Fruit fly (Drosophila melanogaster) whole organism, embryonic: ENCODE data around the gene CG10064.

Source experiments
- Aef1 ChIP-seq: fragments of 200-800 bp; sonication (Bioruptor generic); IDR thresholded peaks from 3 replicates; pipeline ENCODE4 v1.3.6; 2022; ENCODE audit warnings: missing biosample characterization, missing genetic modification characterization
- B-H1 ChIP-seq: fragments of 200-800 bp; sonication (Bioruptor generic); IDR thresholded peaks from 3 replicates; pipeline ENCODE4 v1.3.6; 2022; ENCODE audit warnings: missing biosample characterization, missing genetic modification characterization
- B-H2 ChIP-seq: fragments of 200-800 bp; sonication (Bioruptor generic); optimal IDR thresholded peaks from 2 replicates; lab custom pipeline; 2018; ENCODE audit warnings: missing biosample characterization, mild to moderate bottlenecking, missing genetic modification characterization
- Bgb ChIP-seq: fragments of 200-800 bp; sonication (Bioruptor generic); IDR thresholded peaks from 2 replicates; pipeline ENCODE4 v1.3.6; 2022; ENCODE audit warnings: missing biosample characterization, missing genetic modification characterization; ENCODE audit not compliant: partially characterized antibody
- Bteb2 ChIP-seq: fragments of 200-800 bp; sonication (Bioruptor generic); optimal IDR thresholded peaks from 2 replicates; lab custom pipeline; 2016; ENCODE audit warnings: missing biosample characterization, missing genetic modification characterization
- CG10431 ChIP-seq: fragments of 200-800 bp; sonication (Bioruptor generic); optimal IDR thresholded peaks from 3 replicates; lab custom pipeline; 2018; ENCODE audit warnings: missing biosample characterization, mild to moderate bottlenecking, missing genetic modification characterization
- CG10462 ChIP-seq: fragments of 200-800 bp; sonication (Bioruptor generic); optimal IDR thresholded peaks from 2 replicates; lab custom pipeline; 2016; ENCODE audit warnings: missing biosample characterization, missing genetic modification characterization
- CG10959 ChIP-seq: fragments of 200-800 bp; sonication (Bioruptor generic); IDR thresholded peaks from 2 replicates; pipeline ENCODE4 v1.3.6; 2022; ENCODE audit warnings: missing biosample characterization, missing genetic modification characterization
- CG11085 ChIP-seq: fragments of 200-800 bp; sonication (Bioruptor generic); IDR thresholded peaks from 2 replicates; pipeline ENCODE4 v1.3.6; 2022; ENCODE audit warnings: missing biosample characterization, missing genetic modification characterization
- CG12769 ChIP-seq: fragments of 200-800 bp; sonication (Bioruptor generic); optimal IDR thresholded peaks from 2 replicates; lab custom pipeline; 2019; ENCODE audit warnings: missing biosample characterization, mild to moderate bottlenecking, missing genetic modification characterization, moderate library complexity
- CG13894 ChIP-seq: fragments of 200-800 bp; sonication (Bioruptor generic); optimal IDR thresholded peaks from 3 replicates; lab custom pipeline; 2018; ENCODE audit warnings: missing biosample characterization, mild to moderate bottlenecking, missing genetic modification characterization, moderate library complexity
- CG14965 ChIP-seq: fragments of 200-800 bp; sonication (Bioruptor generic); optimal IDR thresholded peaks from 2 replicates; lab custom pipeline; 2016; ENCODE audit warnings: missing biosample characterization, missing genetic modification characterization, borderline replicate concordance
- CG15073 ChIP-seq: fragments of 200-800 bp; sonication (Bioruptor generic); optimal IDR thresholded peaks from 2 replicates; lab custom pipeline; 2016; ENCODE audit warnings: missing biosample characterization, missing genetic modification characterization
- CG15269 ChIP-seq: fragments of 200-800 bp; sonication (Bioruptor generic); optimal IDR thresholded peaks from 2 replicates; lab custom pipeline; 2018; ENCODE audit warnings: missing biosample characterization, mild to moderate bottlenecking, missing genetic modification characterization, moderate library complexity
- CG1529 ChIP-seq: fragments of 200-800 bp; sonication (Bioruptor generic); optimal IDR thresholded peaks from 3 replicates; lab custom pipeline; 2018; ENCODE audit warnings: missing biosample characterization, missing genetic modification characterization
- CG15514 ChIP-seq: fragments of 200-800 bp; sonication (Bioruptor generic); optimal IDR thresholded peaks from 3 replicates; lab custom pipeline; 2017; ENCODE audit warnings: missing biosample characterization, missing genetic modification characterization, mild to moderate bottlenecking, moderate library complexity, missing genetic modification reagents
- CG16779 ChIP-seq: fragments of 200-800 bp; sonication (Bioruptor generic); IDR thresholded peaks from 2 replicates; pipeline ENCODE4 v1.3.6; 2022; ENCODE audit warnings: missing biosample characterization, missing genetic modification characterization
- CG17361 ChIP-seq: fragments of 200-800 bp; sonication (Bioruptor generic); IDR thresholded peaks from 3 replicates; pipeline ENCODE4 v1.3.6; 2022; ENCODE audit warnings: missing biosample characterization, missing genetic modification characterization
- CG17568 ChIP-seq: fragments of 200-800 bp; sonication (Bioruptor generic); optimal IDR thresholded peaks from 2 replicates; lab custom pipeline; 2018; ENCODE audit warnings: missing biosample characterization, mild to moderate bottlenecking, missing genetic modification characterization, moderate library complexity
- CG18619 ChIP-seq: fragments of 200-800 bp; sonication (Bioruptor generic); optimal IDR thresholded peaks from 3 replicates; lab custom pipeline; 2017; ENCODE audit warnings: missing biosample characterization, mild to moderate bottlenecking, missing genetic modification characterization
- CG32767 ChIP-seq: fragments of 200-800 bp; sonication (Bioruptor generic); IDR thresholded peaks from 2 replicates; pipeline ENCODE4 v1.3.6; 2022; ENCODE audit warnings: missing biosample characterization, missing genetic modification characterization
- CG3838 ChIP-seq: fragments of 200-800 bp; sonication (Bioruptor generic); optimal IDR thresholded peaks from 3 replicates; lab custom pipeline; 2016; ENCODE audit warnings: missing biosample characterization, missing genetic modification characterization
- CG4854 ChIP-seq: fragments of 200-800 bp; sonication (Bioruptor generic); optimal IDR thresholded peaks from 2 replicates; lab custom pipeline; 2016; ENCODE audit warnings: missing biosample characterization, missing genetic modification characterization, inconsistent platforms
- CG7987 ChIP-seq: fragments of 200-800 bp; sonication (Bioruptor generic); optimal IDR thresholded peaks from 2 replicates; lab custom pipeline; 2018; ENCODE audit warnings: missing biosample characterization, mild to moderate bottlenecking, missing genetic modification characterization, moderate library complexity
- CG9817 ChIP-seq: fragments of 200-800 bp; sonication (Bioruptor generic); optimal IDR thresholded peaks from 2 replicates; lab custom pipeline; 2018; ENCODE audit warnings: missing biosample characterization, mild to moderate bottlenecking, missing genetic modification characterization, moderate library complexity
- Dp ChIP-seq: fragments of 200-800 bp; sonication (Bioruptor generic); optimal IDR thresholded peaks from 2 replicates; lab custom pipeline; 2018; ENCODE audit warnings: missing biosample characterization, mild to moderate bottlenecking, missing genetic modification characterization, moderate library complexity
- E2f1 ChIP-seq: fragments of 200-800 bp; sonication (Bioruptor generic); IDR thresholded peaks from 2 replicates; pipeline ENCODE4 v1.3.6; 2022; ENCODE audit warnings: missing biosample characterization, missing genetic modification characterization
- Elba2 ChIP-seq: fragments of 200-800 bp; sonication (Bioruptor generic); optimal IDR thresholded peaks from 3 replicates; lab custom pipeline; 2016; ENCODE audit warnings: missing biosample characterization, missing genetic modification characterization
- Gsc ChIP-seq: fragments of 200-800 bp; sonication (Bioruptor generic); IDR thresholded peaks from 2 replicates; pipeline ENCODE4 v1.3.6; 2022; ENCODE audit warnings: missing biosample characterization, missing genetic modification characterization
- NFAT ChIP-seq: fragments of 200-800 bp; sonication (Bioruptor generic); IDR thresholded peaks from 2 replicates; pipeline ENCODE4 v1.3.6; 2022; ENCODE audit warnings: missing biosample characterization, missing genetic modification characterization
- Tbp ChIP-seq: fragments of >200 bp; optimal IDR thresholded peaks from 2 replicates; lab custom pipeline; 2018; ENCODE audit warnings: missing biosample characterization, missing genetic modification characterization
- Xbp1 ChIP-seq: fragments of 200-800 bp; sonication (Bioruptor generic); optimal IDR thresholded peaks from 3 replicates; lab custom pipeline; 2016; ENCODE audit warnings: missing biosample characterization, mild to moderate bottlenecking, missing genetic modification characterization
- abd-A ChIP-seq: fragments of 200-800 bp; sonication (Bioruptor generic); optimal IDR thresholded peaks from 3 replicates; lab custom pipeline; 2019; ENCODE audit warnings: missing biosample characterization, mild to moderate bottlenecking, missing genetic modification characterization, moderate library complexity
- ash1 ChIP-seq: fragments of 200-800 bp; sonication (Bioruptor generic); optimal IDR thresholded peaks from 2 replicates; lab custom pipeline; 2018; ENCODE audit warnings: missing biosample characterization, mild to moderate bottlenecking, missing genetic modification characterization
- chn ChIP-seq: fragments of 200-800 bp; sonication (Bioruptor generic); optimal IDR thresholded peaks from 2 replicates; lab custom pipeline; 2016; ENCODE audit warnings: missing biosample characterization, missing genetic modification characterization
- dmrt99B ChIP-seq: fragments of 200-800 bp; sonication (Bioruptor generic); optimal IDR thresholded peaks from 2 replicates; lab custom pipeline; 2018; ENCODE audit warnings: missing biosample characterization, mild to moderate bottlenecking, missing genetic modification characterization, moderate library complexity
- fu2 ChIP-seq: fragments of 200-800 bp; sonication (Bioruptor generic); optimal IDR thresholded peaks from 2 replicates; lab custom pipeline; 2016; ENCODE audit warnings: missing biosample characterization, missing genetic modification characterization
- h ChIP-seq: fragments of >200 bp; optimal IDR thresholded peaks from 2 replicates; lab custom pipeline; 2017
- ind ChIP-seq: fragments of 200-800 bp; sonication (Bioruptor generic); optimal IDR thresholded peaks from 3 replicates; lab custom pipeline; 2016; ENCODE audit warnings: missing biosample characterization, missing genetic modification characterization
- maf-S ChIP-seq: fragments of 200-800 bp; sonication (Bioruptor generic); optimal IDR thresholded peaks from 2 replicates; lab custom pipeline; 2016; ENCODE audit warnings: missing biosample characterization, missing genetic modification characterization
- nmo ChIP-seq: fragments of 200-800 bp; sonication (Bioruptor generic); optimal IDR thresholded peaks from 2 replicates; lab custom pipeline; 2018; ENCODE audit warnings: missing biosample characterization, mild to moderate bottlenecking, missing genetic modification characterization, moderate library complexity
- row ChIP-seq: fragments of 200-800 bp; sonication (Bioruptor generic); IDR thresholded peaks from 3 replicates; pipeline ENCODE4 v1.3.6; 2022; ENCODE audit warnings: missing biosample characterization, missing genetic modification characterization
- slp2 ChIP-seq: fragments of 200-800 bp; sonication (Bioruptor generic); optimal IDR thresholded peaks from 2 replicates; lab custom pipeline; 2016; ENCODE audit warnings: missing biosample characterization, missing genetic modification characterization
- sug ChIP-seq: fragments of 200-800 bp; optimal IDR thresholded peaks from 2 replicates; lab custom pipeline; 2019; ENCODE audit warnings: missing biosample characterization, mild to moderate bottlenecking, missing genetic modification characterization, moderate library complexity
- tgo ChIP-seq: fragments of 200-800 bp; sonication (Bioruptor generic); IDR thresholded peaks from 3 replicates; pipeline ENCODE4 v1.3.6; 2022; ENCODE audit warnings: missing biosample characterization, missing genetic modification characterization
- twi ChIP-seq: fragments of 200-800 bp; optimal IDR thresholded peaks from 2 replicates; lab custom pipeline; 2019; ENCODE audit warnings: missing biosample characterization, mild to moderate bottlenecking, missing genetic modification characterization, moderate library complexity
- tx ChIP-seq: fragments of 200-800 bp; sonication (Bioruptor generic); optimal IDR thresholded peaks from 2 replicates; lab custom pipeline; 2016; ENCODE audit warnings: missing biosample characterization, missing genetic modification characterization
- vnd ChIP-seq: fragments of 200-800 bp; sonication (Bioruptor generic); IDR thresholded peaks from 3 replicates; pipeline ENCODE4 v1.3.6; 2022; ENCODE audit warnings: missing biosample characterization, missing genetic modification characterization; ENCODE audit not compliant: partially characterized antibody
- wdn ChIP-seq: fragments of 200-800 bp; sonication (Bioruptor generic); IDR thresholded peaks from 2 replicates; pipeline ENCODE4 v1.3.6; 2022; ENCODE audit warnings: missing biosample characterization, missing genetic modification characterization

CG10064 gene

DNA sequence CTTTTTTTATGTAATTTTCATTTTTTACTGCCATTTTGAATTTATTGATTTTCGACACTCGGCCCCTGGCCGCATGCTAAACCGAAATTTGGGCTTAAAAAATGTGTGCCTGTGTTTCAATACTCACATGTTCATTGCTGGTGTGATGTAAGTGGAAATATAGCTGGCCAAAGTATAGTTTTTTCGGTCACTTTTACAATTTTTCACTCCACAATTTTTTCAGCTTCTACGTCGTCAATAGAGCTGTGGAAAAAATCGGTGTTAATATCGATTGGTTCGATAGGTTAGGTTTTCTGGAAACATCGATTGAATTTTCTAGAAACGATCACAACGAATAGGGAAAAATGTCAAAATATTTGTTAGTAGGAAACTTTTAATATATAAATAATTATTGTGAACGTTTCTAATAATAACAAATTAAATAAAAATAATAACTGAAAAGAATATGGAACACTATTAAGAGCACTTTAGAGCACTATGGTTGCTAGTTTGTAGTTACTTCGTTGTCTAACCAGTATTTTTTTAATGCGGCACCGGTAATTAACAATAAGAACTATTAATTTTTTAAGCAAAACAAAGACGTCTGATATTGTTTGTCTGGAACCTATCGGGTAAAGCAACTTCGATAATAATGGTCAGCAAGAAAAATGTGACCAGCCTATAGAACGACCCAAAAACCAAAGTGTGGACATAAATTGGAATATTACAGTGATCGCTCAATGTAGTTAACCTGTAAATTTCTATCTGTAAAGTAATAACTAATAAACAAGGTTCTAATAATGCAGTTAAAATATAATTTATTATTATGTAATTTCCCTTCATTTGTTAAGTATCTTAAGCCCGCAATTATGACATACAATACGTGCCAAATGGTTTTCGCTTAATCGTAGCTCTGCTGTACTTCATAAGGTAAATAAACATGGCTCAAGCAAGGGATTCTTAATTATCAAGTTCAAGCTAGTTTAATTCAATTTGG, 12.2 kb downstream of the CG10064 start, which contains the start of the genes CG10077 and CG9948 (continued):
- TF ChIP-seq tx (GFP tag; lab: Kevin White, UChicago) (peak; percentile 9), CG16779 (GFP tag; lab: Robert Waterston, UW) (0 out of 2 replicates have a peak, but pooled peaks have one; percentile 44), CG13894 (tag; lab: Kevin White, UChicago) (peak; percentile 90), fu2 (GFP tag; lab: Kevin White, UChicago) (peak; percentile 34), abd-A (tag; lab: Kevin White, UChicago) (no peak), h (lab: Kevin White, UChicago) (no peak), CG10431 (peak; percentile 69), nmo (GFP tag; lab: Kevin White, UChicago) (peak; percentile 91), CG10462 (GFP tag; lab: Kevin White, UChicago) (peak; percentile 77), CG15073 (GFP tag; lab: Kevin White, UChicago) (no peak), CG15514 (peak; percentile 77), CG10959 (GFP tag; lab: Robert Waterston, UW) (peak; percentile 83), CG12769 (peak; percentile 94), chn (GFP tag; lab: Kevin White, UChicago) (peak; percentile 78), CG1529 (GFP tag; lab: Kevin White, UChicago) (peak; percentile 80), Dp (peak; percentile 11), E2f1 (GFP tag; lab: Robert Waterston, UW) (peak; percentile 88), dmrt99B (peak; percentile 91), Bteb2 (peak; percentile 37), Tbp (GFP tag; lab: Kevin White, UChicago) (no peak), NFAT (GFP tag; lab: Robert Waterston, UW) (peak; percentile 82), CG17361 (GFP tag; lab: Robert Waterston, UW) (peak; percentile 90), CG3838 (GFP tag; lab: Kevin White, UChicago) (peak; percentile 27), CG11085 (GFP tag; lab: Robert Waterston, UW) (peak; percentile 90), B-H1 (GFP tag; lab: Robert Waterston, UW) (peak; percentile 86), maf-S (peak; percentile 35), Gsc (GFP tag; lab: Robert Waterston, UW) (peak; percentile 66), CG17568 (GFP tag; lab: Kevin White, UChicago) (peak; percentile 83), sug (tag; lab: Kevin White, UChicago) (peak; percentile 87), CG18619 (GFP tag; lab: Kevin White, UChicago) (peak; percentile 85), Elba2 (GFP tag; lab: Kevin White, UChicago) (peak; percentile 67), row (GFP tag; lab: Robert Waterston, UW) (peak; percentile 99), B-H2 (GFP tag; lab: Kevin White, UChicago) (peak; percentile 92), Aef1 (peak; percentile 87), vnd (GFP tag; lab: Robert Waterston, UW) (peak; percentile 75), CG9817 (tag; lab: Kevin White, UChicago) (peak; percentile 92), twi (tag; lab: Kevin White, UChicago) (peak; percentile 82), CG7987 (peak; percentile 79), Bgb (GFP tag; lab: Robert Waterston, UW) (peak; percentile 80), CG32767 (GFP tag; lab: Robert Waterston, UW) (peak; percentile 86), CG15269 (tag; lab: Kevin White, UChicago) (peak; percentile 93), slp2 (GFP tag; lab: Kevin White, UChicago) (peak; percentile 19), CG14965 (GFP tag; lab: Kevin White, UChicago) (no peak), tgo (peak; percentile 91), CG4854 (GFP tag; lab: Kevin White, UChicago) (peak; percentile 69), Xbp1 (GFP tag; lab: Kevin White, UChicago) (peak; percentile 91), ash1 (GFP tag; lab: Kevin White, UChicago) (peak; percentile 46), ind (GFP tag; lab: Kevin White, UChicago) (peak; percentile 89), wdn (GFP tag; lab: Robert Waterston, UW) (peak; percentile 86)
